Fruit fly (Drosophila melanogaster): ENCODE results near the gene Setx.

The Setx gene

dm6 chr3L:8096106-8096558 is 41.2 kb downstream of the Setx start:
- peak; percentile 91 for TF ChIP-seq CG17801 (GFP tag; optimal IDR thresholded peaks at IDR 0.05; ENCODE audit: partially characterized antibody)

DNA sequence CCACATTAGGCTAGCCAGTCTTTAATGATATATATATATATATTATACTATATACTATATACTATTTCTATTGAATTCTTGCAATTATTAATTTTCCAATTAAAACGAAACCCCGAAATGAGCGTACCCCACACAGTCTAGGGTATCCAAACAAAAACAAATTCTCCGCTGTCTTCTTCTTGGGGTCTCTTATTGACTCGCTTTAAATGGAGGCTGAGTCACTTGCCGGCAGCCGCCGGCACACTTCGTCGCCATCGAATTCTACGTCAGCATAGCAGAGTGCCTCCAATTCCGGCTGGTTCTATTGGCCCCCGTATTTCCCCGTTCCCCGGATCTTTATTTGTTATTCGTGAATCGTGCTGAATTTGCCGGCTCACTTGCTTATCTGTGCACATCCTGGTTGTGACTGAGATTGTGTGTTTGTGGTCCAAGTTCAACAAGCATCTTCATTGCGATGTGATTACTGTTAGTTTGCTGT is 42.6 kb downstream of the Setx start:
- no peak for TF ChIP-seq CG17801 (GFP tag; optimal IDR thresholded peaks at IDR 0.05; ENCODE audit: partially characterized antibody)

DNA sequence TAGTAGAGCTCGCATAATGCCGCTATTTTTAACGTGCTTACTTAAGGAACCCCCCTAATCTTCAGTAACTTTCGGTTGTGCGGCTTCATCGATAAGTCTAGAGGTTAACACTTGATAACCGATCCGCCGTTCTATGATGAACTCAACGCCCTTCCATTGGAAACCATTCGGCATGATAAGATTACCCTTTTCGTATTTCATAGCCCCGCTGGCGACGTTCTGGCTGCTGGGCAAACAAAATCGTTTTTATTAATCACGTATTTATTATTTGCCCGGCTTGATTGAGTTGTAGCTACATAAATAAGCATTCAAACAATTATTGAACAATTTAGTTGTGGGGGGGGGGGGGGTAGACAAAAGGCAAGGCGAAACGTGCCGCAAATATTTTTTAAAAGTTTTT is 43.7 kb downstream of the Setx start:
- no peak for TF ChIP-seq CG17801 (GFP tag; optimal IDR thresholded peaks at IDR 0.05; ENCODE audit: partially characterized antibody)

dm6 chr3L:8091650-8092068 is 45.6 kb downstream of the Setx start, which contains the start of gene CG7565:
Gene CG7565 (minus strand): TSS chr3L:8091786.
- TF ChIP-seq CG17801 (GFP tag; optimal IDR thresholded peaks at IDR 0.05; ENCODE audit: partially characterized antibody): peak; percentile 67

DNA sequence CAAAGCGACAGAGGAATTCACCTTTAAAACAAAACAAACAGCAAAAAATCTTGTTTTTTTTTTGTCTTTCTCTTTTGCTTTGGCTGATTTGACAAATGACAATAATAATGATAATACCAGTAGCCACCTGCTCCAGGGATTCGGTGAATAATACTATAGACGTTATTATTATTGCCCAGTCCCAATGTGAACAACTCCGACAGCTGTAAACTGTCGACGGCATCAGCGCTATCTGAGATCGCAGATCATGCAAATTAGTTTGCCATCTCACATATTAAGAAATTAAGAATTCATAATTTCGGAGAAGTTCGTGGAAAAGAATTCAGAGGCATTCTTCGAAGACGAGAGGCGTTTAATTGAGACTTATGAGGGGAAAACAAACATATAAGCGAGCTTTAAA is 51.1 kb downstream of the Setx start:
- no peak for TF ChIP-seq CG17801 (GFP tag; optimal IDR thresholded peaks at IDR 0.05; ENCODE audit: partially characterized antibody)

dm6 chr3L:8081822-8082221 is 55.5 kb downstream of the Setx start:
- peak; percentile 26 for TF ChIP-seq CG17801 (GFP tag; optimal IDR thresholded peaks at IDR 0.05; ENCODE audit: partially characterized antibody)

All from ovary, adult (tissue).